Fruit fly (Drosophila melanogaster): ENCODE data around the gene Imp.

The Imp gene

dm6 chrX:10857376-10857775 is 33.3 kb upstream of the Imp start, which contains the start of the genes sofe and CG2186 (continued):
- TF ChIP-seq pzg (GFP tag; optimal IDR thresholded peaks at IDR 0.05): peak; percentile 81
- TF ChIP-seq CG2889 (GFP tag; IDR thresholded peaks at IDR 0.05): no peak
- peak; percentile 33 for TF ChIP-seq cato (GFP tag; optimal IDR thresholded peaks at IDR 0.05; ENCODE audit: borderline replicate concordance)
- peak; percentile 67 for TF ChIP-seq CG6791 (GFP tag; IDR thresholded peaks at IDR 0.05; ENCODE audit: partially characterized antibody)
- TF ChIP-seq row (GFP tag; IDR thresholded peaks at IDR 0.05): peak; percentile 71
- peak; percentile 30 for TF ChIP-seq CG18476 (GFP tag; optimal IDR thresholded peaks at IDR 0.05)
- TF ChIP-seq Hr51 (GFP tag; optimal IDR thresholded peaks at IDR 0.05): peak; percentile 30 to 55
- TF ChIP-seq wor (GFP tag; IDR thresholded peaks at IDR 0.05): no peak
- peak; percentile 56; the same call in 1 of the 2 replicates for TF ChIP-seq CG42726 (GFP tag; IDR thresholded peaks at IDR 0.05; ENCODE audit: partially characterized antibody)
- no peak for TF ChIP-seq Sry-β (GFP tag; optimal IDR thresholded peaks at IDR 0.05)
- TF ChIP-seq CG12155 (GFP tag; optimal IDR thresholded peaks at IDR 0.05): peak; percentile 68
- no peak for TF ChIP-seq CG8765 (GFP tag; IDR thresholded peaks at IDR 0.05)
- no peak for TF ChIP-seq CG9609 (GFP tag; optimal IDR thresholded peaks at IDR 0.05)
- no peak for TF ChIP-seq fd3F (GFP tag; optimal IDR thresholded peaks at IDR 0.05)
- peak; percentile 57; the same call in 1 of the 3 replicates for TF ChIP-seq Dbx (GFP tag; IDR thresholded peaks at IDR 0.05)
- peak; percentile 93 for TF ChIP-seq Med (GFP tag)
- no peak for TF ChIP-seq D19A (tag; optimal IDR thresholded peaks at IDR 0.05)
- TF ChIP-seq jumu (GFP tag; optimal IDR thresholded peaks at IDR 0.05): peak; percentile 64
- TF ChIP-seq CG16779 (GFP tag; IDR thresholded peaks at IDR 0.05): no peak
- TF ChIP-seq gsb-n (tag; optimal IDR thresholded peaks at IDR 0.05): no peak
- TF ChIP-seq CG14710 (tag; optimal IDR thresholded peaks at IDR 0.05): peak; percentile 82
- no peak for TF ChIP-seq CG17385 (GFP tag; optimal IDR thresholded peaks at IDR 0.05)
- no peak for TF ChIP-seq CG12236 (GFP tag; optimal IDR thresholded peaks at IDR 0.05)
- TF ChIP-seq bbx (GFP tag; IDR thresholded peaks at IDR 0.05; ENCODE audit: partially characterized antibody): peak; percentile 82
- no peak for TF ChIP-seq en (GFP tag; optimal IDR thresholded peaks at IDR 0.05)
- TF ChIP-seq cg (GFP tag; optimal IDR thresholded peaks at IDR 0.05): no peak
- peak; percentile 80 for TF ChIP-seq hbn (GFP tag; IDR thresholded peaks at IDR 0.05; ENCODE audit: partially characterized antibody)
- peak; percentile 75 for TF ChIP-seq mam (GFP tag; optimal IDR thresholded peaks at IDR 0.05)
- no peak for TF ChIP-seq gcm2 (GFP tag; optimal IDR thresholded peaks at IDR 0.05)
- 0 out of 4 replicates have a peak, but pooled peaks have one; percentile 50 for TF ChIP-seq chinmo (GFP tag; IDR thresholded peaks at IDR 0.05; ENCODE audit: partially characterized antibody)
- TF ChIP-seq luna (GFP tag; optimal IDR thresholded peaks at IDR 0.05): no peak
- TF ChIP-seq Max (GFP tag; optimal IDR thresholded peaks at IDR 0.05): peak; percentile 64
- no peak for TF ChIP-seq CG15011 (GFP tag; optimal IDR thresholded peaks at IDR 0.05)
- no peak for TF ChIP-seq CG4328 (GFP tag; optimal IDR thresholded peaks at IDR 0.05)
- no peak for TF ChIP-seq ase (GFP tag; IDR thresholded peaks at IDR 0.05)
- TF ChIP-seq Sox100B (GFP tag; optimal IDR thresholded peaks at IDR 0.05): no peak
- TF ChIP-seq Dad (GFP tag; optimal IDR thresholded peaks at IDR 0.05): no peak
- no peak for TF ChIP-seq exex (tag; optimal IDR thresholded peaks at IDR 0.05)
- peak; percentile 3 for TF ChIP-seq Atf3 (GFP tag; optimal IDR thresholded peaks at IDR 0.05)
- TF ChIP-seq fu2 (GFP tag; optimal IDR thresholded peaks at IDR 0.05): peak; percentile 28
- peak; percentile 87 for TF ChIP-seq Sin3A (optimal IDR thresholded peaks at IDR 0.05)
- no peak for TF ChIP-seq CG3065 (GFP tag; optimal IDR thresholded peaks at IDR 0.05)
- no peak for TF ChIP-seq Jarid2 (GFP tag; optimal IDR thresholded peaks at IDR 0.05)
- peak; percentile 54 for TF ChIP-seq HLH54F (GFP tag; optimal IDR thresholded peaks at IDR 0.05)
- TF ChIP-seq E2f2 (GFP tag; IDR thresholded peaks at IDR 0.05): peak; percentile 79
- TF ChIP-seq sna (GFP tag; IDR thresholded peaks at IDR 0.05; ENCODE audit: partially characterized antibody): peak; percentile 77
- TF ChIP-seq CG17802 (tag; optimal IDR thresholded peaks at IDR 0.05): no peak
- TF ChIP-seq nau (GFP tag; optimal IDR thresholded peaks at IDR 0.05): no peak
- peak; percentile 38; the same call in 1 of the 2 replicates for TF ChIP-seq ssp (GFP tag; IDR thresholded peaks at IDR 0.05)
- TF ChIP-seq CG4424 (GFP tag; optimal IDR thresholded peaks at IDR 0.05): peak; percentile 47
